Worm (Caenorhabditis elegans) whole organism, L4 larva: ENCODE results near the gene ivns-1.

Experiments
- D1046.2 ChIP-seq: fragments of 200-800 bp; sonication (Bioruptor generic); IDR thresholded peaks from 2 replicates; pipeline ENCODE4 v1.3.6; 2022; ENCODE audit warnings: missing genetic modification characterization, missing compliant biosample characterization
- aha-1 ChIP-seq: fragments of 150-350 bp; peaks from one replicate; lab custom pipeline; 2014; ENCODE audit warnings: missing biosample characterization, missing genetic modification characterization
- daf-19 ChIP-seq: fragments of 200-800 bp; sonication (Bioruptor generic); conservative IDR thresholded peaks from 2 replicates; pipeline ENCODE4 v1.3.6; 2022; ENCODE audit warnings: missing genetic modification characterization, missing compliant biosample characterization
- dve-1 ChIP-seq: sonication (generic microtip); optimal IDR thresholded peaks from 2 replicates; lab custom pipeline; 2017; ENCODE audit warnings: antibody characterized with exemption, mild to moderate bottlenecking, missing genetic modification characterization, missing compliant biosample characterization; ENCODE audit not compliant: insufficient read depth
- lir-3 ChIP-seq: sonication (generic microtip); optimal IDR thresholded peaks from 2 replicates; lab custom pipeline; 2016; ENCODE audit warnings: mild to moderate bottlenecking, missing genetic modification characterization, missing compliant biosample characterization
- mxl-2 ChIP-seq: fragments of 200-800 bp; sonication (Bioruptor generic); conservative IDR thresholded peaks from 2 replicates; pipeline ENCODE4 v1.3.6; 2022; ENCODE audit warnings: missing genetic modification reagents, missing genetic modification characterization, missing compliant biosample characterization
- saeg-2 ChIP-seq: fragments of 200-800 bp; sonication (Bioruptor generic); IDR thresholded peaks from 2 replicates; pipeline ENCODE4 v1.3.6; 2022; ENCODE audit warnings: missing genetic modification reagents, missing genetic modification characterization, missing compliant biosample characterization
- tra-1 ChIP-seq: fragments of 200-800 bp; sonication (Bioruptor generic); IDR thresholded peaks from 2 replicates; pipeline ENCODE4 v1.3.6; 2022; ENCODE audit warnings: missing genetic modification reagents, missing genetic modification characterization, missing compliant biosample characterization
- unc-130 ChIP-seq: sonication (generic microtip); optimal IDR thresholded peaks from 2 replicates; lab custom pipeline; 2016; ENCODE audit warnings: missing genetic modification reagents, missing genetic modification characterization, missing compliant biosample characterization

DNA sequence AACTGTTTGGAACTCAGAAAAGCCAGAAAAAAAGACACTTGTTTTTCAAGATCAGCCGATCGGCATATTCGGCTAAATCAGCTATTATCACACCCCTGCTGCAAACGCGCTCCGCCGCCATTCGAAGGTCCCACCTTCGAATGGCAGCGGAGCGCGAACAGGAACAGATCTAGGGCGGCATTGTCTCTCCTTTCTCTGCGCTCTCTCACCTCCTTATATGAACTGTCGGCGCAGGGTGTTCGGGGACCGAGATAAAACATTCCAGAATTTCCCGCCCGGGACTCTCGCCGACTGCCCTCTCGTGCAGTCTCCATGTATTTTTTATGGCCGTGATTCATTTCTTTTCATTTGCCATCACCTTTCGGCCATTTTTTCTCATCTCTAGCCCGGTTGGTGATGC, 15.7 kb downstream of the ivns-1 start:
- no peak for TF ChIP-seq D1046.2 (GFP tag; lab: Robert Waterston, UW)
- no peak for TF ChIP-seq daf-19 (GFP tag; lab: Robert Waterston, UW)
- no peak for TF ChIP-seq tra-1 (GFP tag; lab: Robert Waterston, UW)
- no peak for TF ChIP-seq dve-1 (tag; lab: Kevin White, UChicago)
- TF ChIP-seq unc-130 (GFP tag; lab: Kevin White, UChicago): no peak
- no peak for TF ChIP-seq aha-1 (tag; lab: Kevin White, UChicago)
- no peak for TF ChIP-seq lir-3
- no peak for TF ChIP-seq mxl-2 (GFP tag; lab: Robert Waterston, UW)
- TF ChIP-seq saeg-2 (GFP tag; lab: Robert Waterston, UW): no peak
